Fruit fly (Drosophila melanogaster) whole organism: ENCODE measurements around the gene CG7133.

Experiments used
- CG8478 ChIP-seq: fragments of >200 bp; optimal IDR thresholded peaks from 2 replicates; lab custom pipeline; 2018; ENCODE audit warnings: inconsistent platforms
- Dll ChIP-seq: fragments of >200 bp; optimal IDR thresholded peaks from 2 replicates; lab custom pipeline; 2017
- EcR ChIP-seq, 2 experiments: fragments of >200 bp; optimal IDR thresholded peaks; 2 replicates each; lab custom pipeline; 2017; ENCODE audit warnings: missing biosample characterization in 2 of 2, missing genetic modification characterization in 2 of 2, missing genetic modification reagents in 2 of 2
- pan ChIP-seq: fragments of >200 bp; optimal IDR thresholded peaks from 2 replicates; lab custom pipeline; 2017
- psq ChIP-seq: fragments of >200 bp; optimal IDR thresholded peaks from 2 replicates; lab custom pipeline; 2017
- usp ChIP-seq: fragments of >200 bp; optimal IDR thresholded peaks from 2 replicates; lab custom pipeline; 2017; ENCODE audit warnings: missing biosample characterization, missing genetic modification characterization, mixed read lengths

CG7133 gene

dm6 chr3L:22072824-22073223 is 1.5 kb downstream of the CG7133 start:
- no peak for TF ChIP-seq EcR (GFP tag; optimal IDR thresholded peaks at IDR 0.05; lab: Kevin White, UChicago)
- TF ChIP-seq usp (GFP tag; lab: Kevin White, UChicago) = no peak
- no peak for TF ChIP-seq psq (lab: Kevin White, UChicago)
- no peak for TF ChIP-seq pan (lab: Kevin White, UChicago)
- no peak for TF ChIP-seq Dll (lab: Kevin White, UChicago)
- TF ChIP-seq CG8478 (lab: Kevin White, UChicago) = no peak

dm6 chr3L:22071687-22072394 is 2.5 kb downstream of the CG7133 start, which contains the start of gene CG7139:
Gene CG7139 (minus strand): TSS chr3L:22071848.
- TF ChIP-seq usp (GFP tag; lab: Kevin White, UChicago) (no peak), psq (lab: Kevin White, UChicago) (no peak), EcR (GFP tag; optimal IDR thresholded peaks at IDR 0.05; lab: Kevin White, UChicago) (no peak), Dll (lab: Kevin White, UChicago) (no peak), pan (lab: Kevin White, UChicago) (no peak), CG8478 (lab: Kevin White, UChicago) (no peak)

dm6 chr3L:22070506-22070905 is 3.8 kb downstream of the CG7133 start:
- no peak for TF ChIP-seq EcR (GFP tag; optimal IDR thresholded peaks at IDR 0.05; lab: Kevin White, UChicago)
- TF ChIP-seq psq (lab: Kevin White, UChicago) = no peak
- no peak for TF ChIP-seq pan (lab: Kevin White, UChicago)
- TF ChIP-seq Dll (lab: Kevin White, UChicago) = no peak
- no peak for TF ChIP-seq CG8478 (lab: Kevin White, UChicago)
- TF ChIP-seq usp (GFP tag; lab: Kevin White, UChicago) = no peak

dm6 chr3L:22065694-22066093 is 8.6 kb downstream of the CG7133 start, which contains the start of gene CG14561:
Gene CG14561 (plus strand): TSS chr3L:22065907.
- TF ChIP-seq EcR (GFP tag; optimal IDR thresholded peaks at IDR 0.05; lab: Kevin White, UChicago) (no peak), psq (lab: Kevin White, UChicago) (no peak), CG8478 (lab: Kevin White, UChicago) (no peak), usp (GFP tag; lab: Kevin White, UChicago) (no peak), pan (lab: Kevin White, UChicago) (no peak), Dll (lab: Kevin White, UChicago) (no peak)

dm6 chr3L:22063833-22064232 is 10.5 kb downstream of the CG7133 start:
- TF ChIP-seq usp (GFP tag; lab: Kevin White, UChicago) (no peak), Dll (lab: Kevin White, UChicago) (no peak), psq (lab: Kevin White, UChicago) (no peak), EcR (GFP tag; optimal IDR thresholded peaks at IDR 0.05; lab: Kevin White, UChicago) (no peak)

dm6 chr3L:22053343-22053742 is 21.0 kb downstream of the CG7133 start:
- TF ChIP-seq pan (lab: Kevin White, UChicago) (no peak), EcR (GFP tag; optimal IDR thresholded peaks at IDR 0.05; lab: Kevin White, UChicago) (no peak), psq (lab: Kevin White, UChicago) (no peak), usp (GFP tag; lab: Kevin White, UChicago) (no peak), Dll (lab: Kevin White, UChicago) (no peak), CG8478 (lab: Kevin White, UChicago) (no peak)

dm6 chr3L:22051152-22051551 is 23.2 kb downstream of the CG7133 start:
- TF ChIP-seq usp (GFP tag; lab: Kevin White, UChicago) (no peak), psq (lab: Kevin White, UChicago) (no peak), EcR (GFP tag; optimal IDR thresholded peaks at IDR 0.05; lab: Kevin White, UChicago) (no peak), pan (lab: Kevin White, UChicago) (no peak), CG8478 (lab: Kevin White, UChicago) (no peak), Dll (lab: Kevin White, UChicago) (no peak)

- TF ChIP-seq CG8478 (lab: Kevin White, UChicago) (no peak), Dll (lab: Kevin White, UChicago) (no peak), usp (GFP tag; lab: Kevin White, UChicago) (no peak), psq (lab: Kevin White, UChicago) (no peak), pan (lab: Kevin White, UChicago) (no peak), EcR (GFP tag; optimal IDR thresholded peaks at IDR 0.05; lab: Kevin White, UChicago) (no peak)
These were observed 39.6 kb downstream of the CG7133 start, which contains the start of gene Oct-TyrR for dm6 chr3L:22034717-22035116. Gene Oct-TyrR (plus strand): TSS chr3L:22035003.

- no peak for TF ChIP-seq EcR (GFP tag; optimal IDR thresholded peaks at IDR 0.05; lab: Kevin White, UChicago)
These were observed 44.7 kb downstream of the CG7133 start, which contains the start of gene CG43392 for dm6 chr3L:22029670-22030069. Gene CG43392 (minus strand): TSS chr3L:22029770.

- TF ChIP-seq Dll (lab: Kevin White, UChicago) (no peak), pan (lab: Kevin White, UChicago) (no peak), usp (GFP tag; lab: Kevin White, UChicago) (no peak), CG8478 (lab: Kevin White, UChicago) (no peak), psq (lab: Kevin White, UChicago) (no peak)
These were observed 46.1 kb downstream of the CG7133 start, which contains the start of gene CG7140 for dm6 chr3L:22028225-22028624. Gene CG7140 (minus strand): TSS chr3L:22028325.
